Fruit fly (Drosophila melanogaster): ENCODE results near the gene CG11878.

The CG11878 gene

DNA sequence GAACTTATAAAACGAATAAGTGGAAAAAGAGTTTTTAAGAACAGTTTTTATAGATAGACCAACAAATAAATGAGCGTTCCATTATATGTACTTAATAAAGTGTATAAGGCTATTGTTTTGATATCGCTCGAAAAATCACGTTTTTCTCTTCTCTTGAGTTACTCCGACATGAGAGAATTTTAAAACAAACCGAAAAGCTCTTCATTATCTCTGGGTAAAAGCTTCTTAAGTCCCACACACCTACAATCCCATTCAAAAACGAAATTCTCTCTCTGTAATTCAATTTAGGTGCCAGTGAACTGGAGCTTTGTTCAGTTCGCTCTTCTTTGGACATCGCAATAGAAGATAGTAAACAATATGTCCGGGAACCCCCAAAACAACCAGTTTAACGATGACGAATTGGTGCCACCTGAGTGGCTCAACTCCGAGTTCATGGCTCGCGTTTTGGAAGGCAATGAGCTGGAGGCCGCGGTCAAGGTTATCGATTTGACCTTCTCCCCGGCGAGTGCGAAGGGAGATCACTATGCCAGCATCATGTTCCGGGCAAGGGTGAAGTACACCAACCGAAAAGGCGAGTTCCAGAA is 30.3 kb downstream of the CG11878 start, which contains the start of gene CG31436 (continued):
- TF ChIP-seq btn (GFP tag; optimal IDR thresholded peaks at IDR 0.05) (no peak), CG12769 (tag; optimal IDR thresholded peaks at IDR 0.05) (peak; percentile 67), lbe (GFP tag; optimal IDR thresholded peaks at IDR 0.05) (peak; percentile 42), CG10565 (GFP tag; optimal IDR thresholded peaks at IDR 0.05) (no peak), gsb (GFP tag; IDR thresholded peaks at IDR 0.05) (no peak), CG15011 (GFP tag; optimal IDR thresholded peaks at IDR 0.05) (no peak), CG11093 (GFP tag; IDR thresholded peaks at IDR 0.05) (no peak), E2f2 (GFP tag; IDR thresholded peaks at IDR 0.05) (no peak), schlank (tag; optimal IDR thresholded peaks at IDR 0.05) (no peak), luna (GFP tag; optimal IDR thresholded peaks at IDR 0.05) (no peak), CG15269 (tag; optimal IDR thresholded peaks at IDR 0.05) (no peak), BtbVII (GFP tag; optimal IDR thresholded peaks at IDR 0.05) (no peak), slou (GFP tag; optimal IDR thresholded peaks at IDR 0.05) (no peak), CG9609 (GFP tag; optimal IDR thresholded peaks at IDR 0.05) (no peak), gce (GFP tag; IDR thresholded peaks at IDR 0.05) (no peak), sug (tag; optimal IDR thresholded peaks at IDR 0.05) (peak; percentile 47), toy (GFP tag; IDR thresholded peaks at IDR 0.05) (no peak), CG7786 (GFP tag; optimal IDR thresholded peaks at IDR 0.05) (no peak), ato (GFP tag; IDR thresholded peaks at IDR 0.05; ENCODE audit: partially characterized antibody) (no peak), mld (GFP tag; IDR thresholded peaks at IDR 0.05; ENCODE audit: partially characterized antibody) (no peak), Max (GFP tag; optimal IDR thresholded peaks at IDR 0.05) (no peak), pan (optimal IDR thresholded peaks at IDR 0.05) (no peak), pan (GFP tag; optimal IDR thresholded peaks at IDR 0.05 in 1 of 2, IDR thresholded peaks at IDR 0.05 in 1 of 2) (no peak), CG15514 (GFP tag; optimal IDR thresholded peaks at IDR 0.05) (peak; percentile 12), Hr78 (GFP tag; optimal IDR thresholded peaks at IDR 0.05) (peak in 1 of 2 experiments; percentile 82), CG18011 (GFP tag; optimal IDR thresholded peaks at IDR 0.05) (no peak), dan (GFP tag; IDR thresholded peaks at IDR 0.05) (no peak), ewg (GFP tag; optimal IDR thresholded peaks at IDR 0.05) (no peak), CG2116 (GFP tag; optimal IDR thresholded peaks at IDR 0.05) (no peak), aop (GFP tag; IDR thresholded peaks at IDR 0.05) (no peak), NC2α (GFP tag; optimal IDR thresholded peaks at IDR 0.05) (no peak), cad (GFP tag; optimal IDR thresholded peaks at IDR 0.05) (no peak), Fer3 (tag; optimal IDR thresholded peaks at IDR 0.05) (no peak), pfk (GFP tag; optimal IDR thresholded peaks at IDR 0.05) (no peak), CG8388 (GFP tag; optimal IDR thresholded peaks at IDR 0.05) (no peak), Optix (GFP tag; IDR thresholded peaks at IDR 0.05) (no peak), CG8089 (GFP tag; optimal IDR thresholded peaks at IDR 0.05) (no peak), Gsc (GFP tag; IDR thresholded peaks at IDR 0.05) (no peak), CG10267 (tag; optimal IDR thresholded peaks at IDR 0.05) (no peak), gcm2 (GFP tag; optimal IDR thresholded peaks at IDR 0.05) (no peak), CG31441 (GFP tag; IDR thresholded peaks at IDR 0.05) (no peak), peb (GFP tag; IDR thresholded peaks at IDR 0.05) (no peak), nmo (GFP tag; optimal IDR thresholded peaks at IDR 0.05) (no peak), CG2199 (GFP tag; IDR thresholded peaks at IDR 0.05) (no peak)
